Worm (Caenorhabditis elegans) whole organism, young adult: ENCODE results near the gene clec-256.

Source experiments
- C06A6.2 ChIP-seq: fragments of 200-800 bp; sonication (Bioruptor generic); conservative IDR thresholded peaks from 2 replicates; pipeline ENCODE4 v1.3.6; 2022; ENCODE audit warnings: missing genetic modification characterization, missing compliant biosample characterization
- F10E7.11 ChIP-seq: sonication (generic microtip); optimal IDR thresholded peaks from 2 replicates; lab custom pipeline; 2017; ENCODE audit warnings: mild to moderate bottlenecking, missing genetic modification characterization, moderate library complexity, missing compliant biosample characterization
- F55B11.4 ChIP-seq: sonication (generic microtip); optimal IDR thresholded peaks from 2 replicates; lab custom pipeline; 2016; ENCODE audit warnings: missing compliant biosample characterization, missing genetic modification characterization, borderline replicate concordance; ENCODE audit not compliant: insufficient read depth
- F57C9.4 ChIP-seq: sonication (generic microtip); optimal IDR thresholded peaks from 2 replicates; lab custom pipeline; 2017; ENCODE audit warnings: mild to moderate bottlenecking, missing genetic modification characterization, missing compliant biosample characterization
- K12H6.12 ChIP-seq: fragments of 200-800 bp; sonication (Bioruptor generic); optimal IDR thresholded peaks from 2 replicates; lab custom pipeline; 2018; ENCODE audit warnings: mild to moderate bottlenecking, missing genetic modification characterization, missing compliant biosample characterization
- T07F8.4 ChIP-seq: sonication (generic microtip); optimal IDR thresholded peaks from 2 replicates; lab custom pipeline; 2016; ENCODE audit warnings: mild to moderate bottlenecking, missing genetic modification characterization, moderate library complexity, missing compliant biosample characterization
- Y53F4B.3 ChIP-seq: fragments of 200-800 bp; sonication (Bioruptor generic); IDR thresholded peaks from 2 replicates; pipeline ENCODE4 v1.3.6; 2022; ENCODE audit warnings: missing genetic modification reagents, missing genetic modification characterization, missing compliant biosample characterization
- ama-1 ChIP-seq, 3 experiments: fragments of 150-350 bp in 1 of 3; sonication (generic microtip) in 2 of 3; optimal IDR thresholded peaks; 2 replicates each; lab custom pipeline; 2014 to 2018; ENCODE audit warnings: missing biosample characterization in 2 of 3, missing genetic modification characterization in 2 of 3, missing genetic modification reagents in 2 of 3
- aptf-2 ChIP-seq: fragments of 200-800 bp; sonication (Bioruptor generic); conservative IDR thresholded peaks from 2 replicates; pipeline ENCODE4 v1.3.6; 2022; ENCODE audit warnings: missing genetic modification reagents, missing genetic modification characterization, missing compliant biosample characterization
- atf-7 ChIP-seq: sonication (generic microtip); optimal IDR thresholded peaks from 2 replicates; lab custom pipeline; 2017; ENCODE audit warnings: mild to moderate bottlenecking, missing genetic modification characterization, missing compliant biosample characterization
- bed-1 ChIP-seq: fragments of 200-800 bp; sonication (Bioruptor generic); IDR thresholded peaks from 2 replicates; pipeline ENCODE4 v1.3.6; 2022; ENCODE audit warnings: missing genetic modification reagents, missing genetic modification characterization, missing compliant biosample characterization
- ccch-3 ChIP-seq: fragments of 200-800 bp; sonication (Bioruptor generic); optimal IDR thresholded peaks from 2 replicates; lab custom pipeline; 2018; ENCODE audit warnings: mild to moderate bottlenecking, missing genetic modification characterization, missing compliant biosample characterization
- cebp-2 ChIP-seq: fragments of 200-800 bp; sonication (Bioruptor generic); IDR thresholded peaks from 2 replicates; pipeline ENCODE4 v1.3.6; 2022; ENCODE audit warnings: missing genetic modification characterization, missing compliant biosample characterization
- ceh-27 ChIP-seq: fragments of 200-800 bp; sonication (Bioruptor generic); optimal IDR thresholded peaks from 2 replicates; lab custom pipeline; 2018; ENCODE audit warnings: mild to moderate bottlenecking, missing genetic modification characterization, moderate library complexity, missing compliant biosample characterization
- ceh-79 ChIP-seq: sonication (generic microtip); optimal IDR thresholded peaks from 2 replicates; lab custom pipeline; 2017; ENCODE audit warnings: mild to moderate bottlenecking, missing genetic modification characterization, missing compliant biosample characterization
- dox-1 ChIP-seq: fragments of 200-800 bp; sonication (Bioruptor generic); IDR thresholded peaks from 2 replicates; pipeline ENCODE4 v1.3.6; 2022; ENCODE audit warnings: missing genetic modification reagents, missing genetic modification characterization, missing compliant biosample characterization
- dpl-1 ChIP-seq: fragments of 150-350 bp; optimal IDR thresholded peaks from 2 replicates; lab custom pipeline; 2014; ENCODE audit warnings: missing biosample characterization, missing genetic modification reagents, missing genetic modification characterization
- egl-18 ChIP-seq: fragments of 200-800 bp; sonication (Bioruptor generic); IDR thresholded peaks from 2 replicates; pipeline ENCODE4 v1.3.6; 2022; ENCODE audit warnings: missing genetic modification reagents, missing genetic modification characterization, missing compliant biosample characterization
- him-1 ChIP-seq: sonication (generic microtip); optimal IDR thresholded peaks from 2 replicates; lab custom pipeline; 2016; ENCODE audit warnings: missing genotype, missing genetic modification reagents, missing genetic modification characterization, missing compliant biosample characterization
- lag-1 ChIP-seq: fragments of 200-800 bp; sonication (Bioruptor generic); IDR thresholded peaks from 2 replicates; pipeline ENCODE4 v1.3.6; 2022; ENCODE audit warnings: missing genetic modification reagents, missing genetic modification characterization, missing compliant biosample characterization
- let-607 ChIP-seq, 2 experiments: fragments of 200-800 bp in 1 of 2; sonication (Bioruptor generic) in 1 of 2; sonication (generic microtip) in 1 of 2; optimal IDR thresholded peaks; 2 replicates each; lab custom pipeline; 2016 to 2018; ENCODE audit warnings: mild to moderate bottlenecking in 2 of 2, missing compliant biosample characterization in 2 of 2, missing genetic modification characterization in 2 of 2, moderate library complexity in 2 of 2, missing genotype in 1 of 2
- lin-26 ChIP-seq: fragments of 200-800 bp; sonication (Bioruptor generic); IDR thresholded peaks from 2 replicates; pipeline ENCODE4 v1.3.6; 2022; ENCODE audit warnings: missing genetic modification reagents, missing genetic modification characterization, missing compliant biosample characterization
- madf-6 ChIP-seq: fragments of 200-800 bp; sonication (Bioruptor generic); IDR thresholded peaks from 2 replicates; pipeline ENCODE4 v1.3.6; 2022; ENCODE audit warnings: missing genetic modification reagents, missing genetic modification characterization, missing compliant biosample characterization
- madf-8 ChIP-seq: fragments of 200-800 bp; sonication (Bioruptor generic); conservative IDR thresholded peaks from 2 replicates; pipeline ENCODE4 v1.3.6; 2022; ENCODE audit warnings: missing genetic modification reagents, missing genetic modification characterization, missing compliant biosample characterization
- nfya-1 ChIP-seq: sonication (generic microtip); optimal IDR thresholded peaks from 2 replicates; lab custom pipeline; 2017; ENCODE audit warnings: antibody characterized with exemption, missing compliant biosample characterization, missing genetic modification characterization, borderline replicate concordance; ENCODE audit not compliant: insufficient read depth
- nfya-2 ChIP-seq: fragments of 200-800 bp; sonication (Bioruptor generic); IDR thresholded peaks from 2 replicates; pipeline ENCODE4 v1.3.6; 2022; ENCODE audit warnings: missing genetic modification reagents, missing genetic modification characterization, missing compliant biosample characterization
- nhr-120 ChIP-seq: fragments of 200-800 bp; sonication (Bioruptor generic); IDR thresholded peaks from 2 replicates; pipeline ENCODE4 v1.3.6; 2022; ENCODE audit warnings: missing genetic modification characterization, missing compliant biosample characterization
- nhr-90 ChIP-seq: sonication (generic microtip); optimal IDR thresholded peaks from 2 replicates; lab custom pipeline; 2016; ENCODE audit warnings: missing genotype, mild to moderate bottlenecking, missing genetic modification characterization, missing compliant biosample characterization
- pha-4 ChIP-seq: fragments of 150-350 bp; sonication (generic microtip); optimal IDR thresholded peaks from 2 replicates; lab custom pipeline; 2014; ENCODE audit warnings: missing biosample characterization, missing genetic modification reagents, missing genetic modification characterization
- repo-1 ChIP-seq: sonication (generic microtip); optimal IDR thresholded peaks from 2 replicates; lab custom pipeline; 2017; ENCODE audit warnings: mild to moderate bottlenecking, missing genetic modification characterization, missing compliant biosample characterization
- sdz-38 ChIP-seq: sonication (generic microtip); optimal IDR thresholded peaks from 2 replicates; lab custom pipeline; 2016; ENCODE audit warnings: missing genotype, missing genetic modification characterization, missing compliant biosample characterization
- sea-2 ChIP-seq: fragments of 200-800 bp; sonication (Bioruptor generic); IDR thresholded peaks from 2 replicates; pipeline ENCODE4 v1.3.6; 2022; ENCODE audit warnings: missing genetic modification characterization, missing compliant biosample characterization
- sptf-2 ChIP-seq: fragments of 200-800 bp; sonication (Bioruptor generic); optimal IDR thresholded peaks from 2 replicates; lab custom pipeline; 2018; ENCODE audit warnings: mild to moderate bottlenecking, missing genetic modification characterization, missing compliant biosample characterization
- tbp1 ChIP-seq: fragments of 200-800 bp; sonication (Bioruptor generic); optimal IDR thresholded peaks from 2 replicates; lab custom pipeline; 2018; ENCODE audit warnings: mild to moderate bottlenecking, missing genetic modification characterization, missing compliant biosample characterization
- unc-130 ChIP-seq: sonication (generic microtip); optimal IDR thresholded peaks from 2 replicates; lab custom pipeline; 2016; ENCODE audit warnings: missing genetic modification reagents, missing genetic modification characterization, missing compliant biosample characterization
- unc-62 ChIP-seq: fragments of 150-350 bp; optimal IDR thresholded peaks from 2 replicates; lab custom pipeline; 2014; ENCODE audit warnings: missing biosample characterization, missing genetic modification reagents, missing genetic modification characterization
- ztf-18 ChIP-seq: sonication (generic microtip); optimal IDR thresholded peaks from 2 replicates; lab custom pipeline; 2016; ENCODE audit warnings: missing genotype, mild to moderate bottlenecking, missing genetic modification characterization, missing compliant biosample characterization
- ztf-25 ChIP-seq: fragments of 200-800 bp; sonication (Bioruptor generic); IDR thresholded peaks from 2 replicates; pipeline ENCODE4 v1.3.6; 2022; ENCODE audit warnings: missing genetic modification reagents, missing genetic modification characterization, missing compliant biosample characterization
- ztf-3 ChIP-seq: fragments of 200-800 bp; sonication (Bioruptor generic); optimal IDR thresholded peaks from 2 replicates; lab custom pipeline; 2018; ENCODE audit warnings: mild to moderate bottlenecking, missing genetic modification characterization, missing compliant biosample characterization

Gene clec-256

DNA sequence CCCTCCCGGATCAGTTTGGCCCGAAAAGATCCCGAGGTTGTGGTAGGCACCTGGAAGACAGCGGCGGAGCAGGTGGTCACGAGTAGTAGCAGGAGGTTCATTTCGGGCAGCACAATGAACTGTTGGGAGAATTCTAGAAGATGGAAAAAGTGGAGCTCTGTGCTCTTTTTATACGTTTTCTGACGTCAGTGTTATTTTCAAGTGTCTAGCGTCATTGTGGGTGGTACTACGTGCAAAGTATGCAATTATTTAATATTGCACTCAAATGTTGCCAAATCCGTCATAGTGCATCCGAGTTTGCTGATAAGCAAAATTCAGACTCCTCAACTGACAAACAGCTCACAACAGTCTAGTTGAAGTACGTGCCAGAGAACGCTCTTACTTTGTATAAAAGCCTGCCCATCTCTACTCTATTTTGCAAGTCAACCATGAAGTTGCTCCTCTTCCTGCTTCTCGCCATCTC, 39.9 kb upstream of the clec-256 start, which contains the start of the genes asp-18 and scl-19:
TSS of gene asp-18 (minus strand) at position 101 of the 463 bp plus-strand sequence.
TSS of gene scl-19 (plus strand) at position 413 of the 463 bp plus-strand sequence.
- TF ChIP-seq ztf-18: no peak
- 0 out of 2 replicates have a peak, but pooled peaks have one; percentile 24 for TF ChIP-seq nfya-2 (GFP tag; lab: Robert Waterston, UW)

- TF ChIP-seq nhr-120 (GFP tag; lab: Robert Waterston, UW): no peak
- no peak for TF ChIP-seq C06A6.2 (GFP tag; lab: Robert Waterston, UW)
- TF ChIP-seq, all 124 proteins: peak for 0
These were observed 37.5 kb upstream of the clec-256 start for ce11 chrV:18733942-18734341.

- TF ChIP-seq Y53F4B.3 (GFP tag; lab: Robert Waterston, UW): no peak
- TF ChIP-seq dpl-1 (GFP tag; lab: Kevin White, UChicago): no peak
- TF ChIP-seq tbp1: no peak
- no peak for TF ChIP-seq ztf-25 (GFP tag; lab: Robert Waterston, UW)
- TF ChIP-seq sdz-38 (tag; lab: Kevin White, UChicago): no peak
- TF ChIP-seq madf-6 (GFP tag; lab: Robert Waterston, UW): no peak
- TF ChIP-seq ccch-3 (GFP tag; lab: Kevin White, UChicago): no peak
- no peak for TF ChIP-seq F57C9.4 (tag; lab: Kevin White, UChicago)
- no peak for TF ChIP-seq sea-2 (GFP tag; lab: Robert Waterston, UW)
- TF ChIP-seq lag-1 (GFP tag; lab: Robert Waterston, UW): no peak
- TF ChIP-seq him-1 (tag; lab: Kevin White, UChicago): no peak
- no peak for TF ChIP-seq bed-1 (GFP tag; lab: Robert Waterston, UW)
- TF ChIP-seq unc-62 (GFP tag; lab: Kevin White, UChicago): no peak
- TF ChIP-seq K12H6.12: no peak
- no peak for TF ChIP-seq lin-26 (GFP tag; lab: Robert Waterston, UW)
- TF ChIP-seq aptf-2 (GFP tag; lab: Robert Waterston, UW): no peak
- TF ChIP-seq ceh-27: no peak
- TF ChIP-seq unc-130 (GFP tag; lab: Kevin White, UChicago): no peak
These were observed 37.1 kb upstream of the clec-256 start, which contains the start of gene scl-20 for ce11 chrV:18734381-18734780. TSS of gene scl-20 (minus strand) at chrV:18734481.

DNA sequence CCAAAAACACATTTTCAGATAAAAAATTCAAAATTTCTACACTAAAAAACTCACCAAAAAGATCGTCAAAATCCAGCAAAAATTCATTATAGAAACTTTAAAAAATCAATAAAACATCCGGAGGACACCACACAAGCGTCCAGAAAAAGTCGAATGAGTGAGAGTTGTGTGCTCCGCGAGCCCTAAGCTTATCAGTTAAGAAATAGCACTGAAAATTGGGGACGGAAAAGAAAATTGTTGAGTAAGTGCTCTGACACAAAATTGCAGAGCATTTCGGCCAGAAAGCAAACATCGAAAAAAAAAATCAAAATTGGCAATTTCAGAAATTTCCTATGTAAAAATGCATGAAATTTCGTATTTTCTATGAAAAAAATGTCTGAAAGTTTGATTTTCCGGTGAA, 33.8 kb upstream of the clec-256 start:
- TF ChIP-seq ztf-3 (GFP tag; lab: Kevin White, UChicago) (no peak), T07F8.4 (no peak), F55B11.4 (tag; lab: Kevin White, UChicago) (no peak), dox-1 (no peak), pha-4 (tag; lab: Kevin White, UChicago) (no peak), sptf-2 (GFP tag; lab: Kevin White, UChicago) (no peak), ama-1 (optimal IDR thresholded peaks at IDR 0.05; lab: Kevin White, UChicago) (no peak), ama-1 (GFP tag; optimal IDR thresholded peaks at IDR 0.05; lab: Kevin White, UChicago) (no peak), repo-1 (no peak), let-607 (tag; optimal IDR thresholded peaks at IDR 0.05; lab: Kevin White, UChicago) (no peak), ceh-79 (no peak), F10E7.11 (tag; lab: Kevin White, UChicago) (no peak), unc-62 (GFP tag; lab: Kevin White, UChicago) (no peak), madf-8 (GFP tag; lab: Robert Waterston, UW) (no peak), nhr-90 (tag; lab: Kevin White, UChicago) (no peak), egl-18 (no peak), atf-7 (tag; lab: Kevin White, UChicago) (no peak), nfya-1 (tag; lab: Kevin White, UChicago) (no peak), cebp-2 (GFP tag; lab: Robert Waterston, UW) (no peak)
